Worm (Caenorhabditis elegans): ENCODE measurements around the gene C29F7.10.
A peak's percentile ranks its signal among the peaks of the same experiment; 100 is the strongest.

C29F7.10 gene

ce11 chrX:13414974-13415373, 16.3 kb downstream of the C29F7.10 start (continued):
- TF ChIP-seq php-3 (GFP tag; IDR thresholded peaks at IDR 0.05) (no peak), unc-39 (tag; optimal IDR thresholded peaks at IDR 0.05) (no peak), nhr-48 (tag; optimal IDR thresholded peaks at IDR 0.05) (peak; percentile 34), lir-3 (tag; optimal IDR thresholded peaks at IDR 0.05) (peak; percentile 21), nhr-10 (tag; optimal IDR thresholded peaks at IDR 0.05) (no peak), lsy-2 (tag; optimal IDR thresholded peaks at IDR 0.05) (peak in 1 of 2 experiments; percentile 43), ztf-11 (tag; optimal IDR thresholded peaks at IDR 0.05) (no peak), saeg-2 (GFP tag; IDR thresholded peaks at IDR 0.05) (no peak), madf-9 (GFP tag; conservative IDR thresholded peaks at IDR 0.05) (0 out of 2 replicates have a peak, but pooled peaks have one; percentile 38), dmd-6 (GFP tag; IDR thresholded peaks at IDR 0.05) (peak; percentile 42), nhr-11 (tag; optimal IDR thresholded peaks at IDR 0.05) (no peak), ZK337.2 (GFP tag; IDR thresholded peaks at IDR 0.05) (0 out of 2 replicates have a peak, but pooled peaks have one; percentile 19), daf-16 (GFP tag; optimal IDR thresholded peaks at IDR 0.05) (peak in 1 of 2 experiments; percentile 70), daf-16 (tag; optimal IDR thresholded peaks at IDR 0.05) (no peak), lin-38 (GFP tag; IDR thresholded peaks at IDR 0.05) (no peak; the same call in 1 of the 2 replicates), D1046.2 (GFP tag; IDR thresholded peaks at IDR 0.05) (0 out of 2 replicates have a peak, but pooled peaks have one; percentile 28), nhr-41 (GFP tag; IDR thresholded peaks at IDR 0.05) (0 out of 2 replicates have a peak, but pooled peaks have one; percentile 58), daf-8 (GFP tag; IDR thresholded peaks at IDR 0.05) (peak; percentile 53; the same call in 1 of the 2 replicates), nhr-28 (tag; optimal IDR thresholded peaks at IDR 0.05) (peak; percentile 43)

- no peak for TF ChIP-seq unc-62 (GFP tag; optimal IDR thresholded peaks at IDR 0.05 in 1 of 2)
- TF ChIP-seq unc-62 (tag; optimal IDR thresholded peaks at IDR 0.05) = no peak
- peak; percentile 86 for TF ChIP-seq nhr-28 (tag; optimal IDR thresholded peaks at IDR 0.05)
- TF ChIP-seq daf-16 (GFP tag; optimal IDR thresholded peaks at IDR 0.05) = no peak
- TF ChIP-seq daf-16 (tag; optimal IDR thresholded peaks at IDR 0.05) = peak; percentile 40
- peak; percentile 19; the same call in 1 of the 2 replicates for TF ChIP-seq dmd-6 (GFP tag; IDR thresholded peaks at IDR 0.05)
- no peak for TF ChIP-seq nhr-76 (tag; optimal IDR thresholded peaks at IDR 0.05)
- TF ChIP-seq dve-1 (tag; optimal IDR thresholded peaks at IDR 0.05; ENCODE audit: insufficient read depth) = peak; percentile 18
- TF ChIP-seq pqm-1 (tag; optimal IDR thresholded peaks at IDR 0.05) = peak; percentile 66
These were observed 19.0 kb downstream of the C29F7.10 start for ce11 chrX:13412307-13412706.

ce11 chrX:13411306-13411705, 20.0 kb downstream of the C29F7.10 start:
- peak; percentile 67 for TF ChIP-seq nhr-28 (tag; optimal IDR thresholded peaks at IDR 0.05)
- TF ChIP-seq lin-29 (GFP tag; IDR thresholded peaks at IDR 0.05) = no peak
- no peak for TF ChIP-seq lim-7 (GFP tag; IDR thresholded peaks at IDR 0.05)
- peak; percentile 5 for TF ChIP-seq dve-1 (tag; optimal IDR thresholded peaks at IDR 0.05; ENCODE audit: insufficient read depth)
- TF ChIP-seq set-16 (GFP tag; IDR thresholded peaks at IDR 0.05) = no peak
- TF ChIP-seq F44E2.7 (GFP tag; IDR thresholded peaks at IDR 0.05) = no peak
- no peak for TF ChIP-seq aha-1 (tag)

DNA sequence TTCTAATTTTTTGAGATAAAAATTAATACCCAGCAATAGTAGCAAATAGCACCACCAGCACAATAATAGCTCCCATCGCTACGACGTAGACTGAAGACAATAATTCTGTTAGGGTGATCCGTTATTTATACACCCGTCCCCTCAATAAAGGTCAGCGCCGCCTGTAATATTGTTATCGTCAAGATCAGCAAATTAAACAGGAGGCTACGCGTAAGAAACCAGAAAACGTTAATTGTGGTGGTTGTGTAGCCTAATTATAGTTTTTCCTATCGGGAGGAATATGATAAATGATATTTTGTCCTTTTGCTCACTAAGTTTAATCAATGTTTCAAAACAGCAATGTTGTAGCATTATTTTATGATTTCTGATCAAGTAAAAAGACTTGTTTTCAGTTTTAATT, 21.7 kb downstream of the C29F7.10 start, which contains the start of the genes cyp-13B1 and C29F7.1:
cyp-13B1 (minus strand) TSS at position 101 of the 400 bp plus-strand sequence.
C29F7.1 (plus strand) TSS at position 394 of the 400 bp plus-strand sequence.
- TF ChIP-seq madf-5 (GFP tag; IDR thresholded peaks at IDR 0.05) = no peak
- TF ChIP-seq mes-2 (tag; optimal IDR thresholded peaks at IDR 0.05; ENCODE audit: poor library complexity, severe bottlenecking) = no peak
- no peak for TF ChIP-seq R02D3.7 (tag; optimal IDR thresholded peaks at IDR 0.05)
- TF ChIP-seq hlh-11 (tag; optimal IDR thresholded peaks at IDR 0.05) = peak; percentile 18
- TF ChIP-seq lir-3 (tag; optimal IDR thresholded peaks at IDR 0.05) = no peak
- TF ChIP-seq dmd-6 (GFP tag; IDR thresholded peaks at IDR 0.05) = no peak
- peak; percentile 15 for TF ChIP-seq dve-1 (tag; optimal IDR thresholded peaks at IDR 0.05; ENCODE audit: insufficient read depth)
- no peak for TF ChIP-seq Y105C5A.15 (GFP tag; IDR thresholded peaks at IDR 0.05)
- TF ChIP-seq zip-11 (GFP tag; IDR thresholded peaks at IDR 0.05) = no peak
- TF ChIP-seq Y75B8A.6 (GFP tag; IDR thresholded peaks at IDR 0.05) = no peak
- TF ChIP-seq zag-1 (tag; optimal IDR thresholded peaks at IDR 0.05) = no peak
- no peak for TF ChIP-seq mxl-2 (GFP tag; conservative IDR thresholded peaks at IDR 0.05)
- no peak for TF ChIP-seq nhr-237 (tag; optimal IDR thresholded peaks at IDR 0.05)
- no peak for TF ChIP-seq ctbp-1 (GFP tag; IDR thresholded peaks at IDR 0.05)
- TF ChIP-seq nhr-28 (tag; optimal IDR thresholded peaks at IDR 0.05) = peak; percentile 78
- no peak for TF ChIP-seq pqm-1 (tag; optimal IDR thresholded peaks at IDR 0.05)
- no peak for TF ChIP-seq daf-16 (GFP tag; optimal IDR thresholded peaks at IDR 0.05)
- peak; percentile 36 for TF ChIP-seq daf-16 (tag; optimal IDR thresholded peaks at IDR 0.05)
- TF ChIP-seq ZK546.5 (tag; optimal IDR thresholded peaks at IDR 0.05) = no peak
- TF ChIP-seq duxl-1 (tag; optimal IDR thresholded peaks at IDR 0.05; ENCODE audit: poor library complexity) = no peak
- TF ChIP-seq nhr-111 (GFP tag; optimal IDR thresholded peaks at IDR 0.05) = no peak
- TF ChIP-seq ceh-20 (GFP tag; IDR thresholded peaks at IDR 0.05) = no peak
- no peak for TF ChIP-seq fkh-10 (GFP tag; optimal IDR thresholded peaks at IDR 0.05)
- TF ChIP-seq fos-1 (tag; optimal IDR thresholded peaks at IDR 0.05) = no peak
- TF ChIP-seq ceh-82 (tag; optimal IDR thresholded peaks at IDR 0.05) = no peak
